Worm (Caenorhabditis elegans) whole organism, late embryonic: Measurements from ENCODE around the gene gro-1.

Source experiments
- dmd-4 ChIP-seq: sonication (generic microtip); optimal IDR thresholded peaks from 2 replicates; lab custom pipeline; 2016; ENCODE audit warnings: borderline replicate concordance, missing genetic modification characterization, missing compliant biosample characterization
- fkh-6 ChIP-seq: sonication (generic microtip); optimal IDR thresholded peaks from 2 replicates; lab custom pipeline; 2016; ENCODE audit warnings: missing genetic modification characterization, missing compliant biosample characterization
- nfya-1 ChIP-seq: sonication (generic microtip); optimal IDR thresholded peaks from 2 replicates; lab custom pipeline; 2017; ENCODE audit warnings: missing genetic modification characterization, mild to moderate bottlenecking, missing compliant biosample characterization, antibody characterized with exemption, moderate library complexity
- pha-4 ChIP-seq: fragments of 150-350 bp; optimal IDR thresholded peaks from 2 replicates; lab custom pipeline; 2018; ENCODE audit warnings: missing biosample characterization, missing genetic modification reagents, missing genetic modification characterization

- TF ChIP-seq nfya-1 (tag; lab: Kevin White, UChicago) (peak; percentile 70), pha-4 (no peak), fkh-6 (tag; lab: Kevin White, UChicago) (no peak), dmd-4 (tag; lab: Kevin White, UChicago) (no peak)
These were observed 37.0 kb upstream of the gro-1 start, which contains the start of the genes C34E10.12, C34E10.10 and atp-2 for ce11 chrIII:5227831-5228467.
